Fruit fly (Drosophila melanogaster): Measurements from ENCODE around the gene CG14095.
A peak's percentile ranks its signal among the peaks of the same experiment; 100 is the strongest.
"Not testable (repeated sequence)": the region's sequence is repeated elsewhere in the genome, so short reads cannot be mapped to it uniquely, and the experiment has no call there.

The CG14095 gene

dm6 chr3L:19475478-19475877 is 10.9 kb upstream of the CG14095 start, which contains the start of the genes CG18294 and CG32213:
TSS of gene CG18294 (minus strand) at chr3L:19475578.
TSS of gene CG32213 (plus strand) at chr3L:19475839.
- TF ChIP-seq CG16779 (tag; optimal IDR thresholded peaks at IDR 0.05); CG6163 (GFP tag; IDR thresholded peaks at IDR 0.05); fkh (GFP tag; optimal IDR thresholded peaks at IDR 0.05): not testable (repeated sequence)

DNA sequence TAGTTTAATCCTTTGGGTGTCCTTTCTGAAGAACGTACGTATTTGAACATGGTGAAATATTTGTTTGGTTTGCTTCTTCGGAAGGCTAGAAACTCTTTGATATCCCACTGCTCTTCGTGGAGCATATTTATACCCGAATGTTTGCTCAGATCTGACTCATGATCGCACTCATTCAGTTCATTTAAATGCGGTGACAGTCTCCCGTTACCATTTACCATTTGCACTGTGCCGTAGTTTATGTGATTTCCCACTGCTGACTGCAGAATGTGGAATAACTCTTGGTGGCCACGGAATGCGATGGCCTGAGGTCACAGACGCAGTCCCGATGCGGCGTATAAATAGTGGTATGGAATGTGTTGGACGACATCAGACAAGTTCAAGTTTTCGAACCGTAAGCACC is 7.6 kb upstream of the CG14095 start, which contains the start of the genes 825-Oak and CG12519:
Gene 825-Oak (minus strand): TSS at position 101 of the 400 bp plus-strand sequence.
Gene CG12519 (plus strand): TSS at position 364 of the 400 bp plus-strand sequence.
- not testable (repeated sequence) for TF ChIP-seq cyc (GFP tag; optimal IDR thresholded peaks at IDR 0.05); Hr38 (GFP tag; optimal IDR thresholded peaks at IDR 0.05); svp (GFP tag)

dm6 chr3L:19466979-19467378 is 2.4 kb upstream of the CG14095 start, which contains the start of the genes CG14096 and CG32214:
TSS of gene CG14096 (minus strand) at chr3L:19467079.
TSS of gene CG32214 (plus strand) at chr3L:19467346.
- TF ChIP-seq fd59A, spab, Met (GFP tag; optimal IDR thresholded peaks at IDR 0.05): not testable (repeated sequence)

dm6 chr3L:19446394-19447349 is 17.9 kb downstream of the CG14095 start, which contains the start of the genes CG33062 and Chd3:
TSS of gene CG33062 (minus strand) at chr3L:19446444.
TSS of gene Chd3 (plus strand) at chr3L:19447173.
- no peak for TF ChIP-seq dac (GFP tag; optimal IDR thresholded peaks at IDR 0.05)
- TF ChIP-seq Hr39 (GFP tag; optimal IDR thresholded peaks at IDR 0.05), result peak; percentile 20
- no peak for TF ChIP-seq esn (GFP tag; optimal IDR thresholded peaks at IDR 0.05)
- peak; percentile 6 for TF ChIP-seq acj6 (GFP tag; optimal IDR thresholded peaks at IDR 0.05)
- TF ChIP-seq svp (GFP tag), result peak; percentile 42
- no peak for TF ChIP-seq CG31627 (GFP tag; optimal IDR thresholded peaks at IDR 0.05)
- peak; percentile 44 for TF ChIP-seq CG32006 (GFP tag; optimal IDR thresholded peaks at IDR 0.05)
- TF ChIP-seq topi (GFP tag; optimal IDR thresholded peaks at IDR 0.05), result no peak
- peak; percentile 37 for TF ChIP-seq CG10631 (GFP tag; optimal IDR thresholded peaks at IDR 0.05)
- TF ChIP-seq Hr38 (GFP tag; optimal IDR thresholded peaks at IDR 0.05), result no peak
- TF ChIP-seq fkh (GFP tag; optimal IDR thresholded peaks at IDR 0.05), result peak; percentile 45
- TF ChIP-seq Eip78C (GFP tag), result peak; percentile 37
- no peak for TF ChIP-seq dsx (GFP tag; optimal IDR thresholded peaks at IDR 0.05; ENCODE audit: poor library complexity, severe bottlenecking)
- peak; percentile 10 for TF ChIP-seq OdsH (GFP tag; optimal IDR thresholded peaks at IDR 0.05)
- 0 out of 3 replicates have a peak, but pooled peaks have one; percentile 9 for TF ChIP-seq CG6163 (GFP tag; IDR thresholded peaks at IDR 0.05)
- TF ChIP-seq spab (GFP tag; optimal IDR thresholded peaks at IDR 0.05), result no peak
- TF ChIP-seq Sox15 (GFP tag; optimal IDR thresholded peaks at IDR 0.05), result peak; percentile 8
- TF ChIP-seq CG10669 (GFP tag; optimal IDR thresholded peaks at IDR 0.05), result no peak
- no peak for TF ChIP-seq CG11902 (GFP tag; optimal IDR thresholded peaks at IDR 0.05)

DNA sequence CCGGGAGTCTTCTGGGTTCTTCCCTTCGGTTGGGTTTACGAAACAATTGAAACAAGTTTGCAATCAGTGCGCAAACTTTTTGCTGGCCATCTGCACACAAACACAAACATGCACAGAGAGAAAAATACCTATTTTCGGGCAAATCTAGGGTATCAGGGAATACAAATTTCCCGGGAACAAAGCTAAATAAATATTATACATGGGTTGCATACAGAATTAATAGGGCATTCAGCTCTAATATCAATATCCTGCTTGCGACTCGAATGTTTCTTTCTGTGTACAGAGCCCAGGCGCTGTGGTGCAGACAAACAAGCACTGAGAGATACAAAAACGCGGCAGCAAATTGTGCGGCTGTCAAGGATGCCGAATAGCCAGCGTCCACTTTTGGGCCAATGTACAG is 20.5 kb downstream of the CG14095 start:
- TF ChIP-seq ss (GFP tag; optimal IDR thresholded peaks at IDR 0.05) (no peak), CG15336 (GFP tag; IDR thresholded peaks at IDR 0.05) (no peak), CG31627 (GFP tag; optimal IDR thresholded peaks at IDR 0.05) (peak; percentile 46), CG10631 (GFP tag; optimal IDR thresholded peaks at IDR 0.05) (no peak), Eip93F (GFP tag; optimal IDR thresholded peaks at IDR 0.05) (no peak), lz (GFP tag; optimal IDR thresholded peaks at IDR 0.05) (peak; percentile 32), esn (GFP tag; optimal IDR thresholded peaks at IDR 0.05) (no peak), CG9139 (GFP tag; optimal IDR thresholded peaks at IDR 0.05) (no peak), Hr39 (GFP tag; optimal IDR thresholded peaks at IDR 0.05) (peak; percentile 48), Smox (GFP tag; optimal IDR thresholded peaks at IDR 0.05) (no peak), fkh (GFP tag; optimal IDR thresholded peaks at IDR 0.05) (no peak), CG11902 (GFP tag; optimal IDR thresholded peaks at IDR 0.05) (no peak), CG3919 (GFP tag; optimal IDR thresholded peaks at IDR 0.05) (peak; percentile 34), Ets21C (GFP tag; optimal IDR thresholded peaks at IDR 0.05) (peak; percentile 2), CG4318 (GFP tag; optimal IDR thresholded peaks at IDR 0.05) (no peak), Lpt (GFP tag; optimal IDR thresholded peaks at IDR 0.05) (no peak), CG6163 (GFP tag; IDR thresholded peaks at IDR 0.05) (0 out of 3 replicates have a peak, but pooled peaks have one; percentile 28), eg (GFP tag; IDR thresholded peaks at IDR 0.05) (0 out of 3 replicates have a peak, but pooled peaks have one; percentile 27), Sox15 (GFP tag; optimal IDR thresholded peaks at IDR 0.05) (peak; percentile 15), CG7368 (GFP tag; optimal IDR thresholded peaks at IDR 0.05) (no peak), Ets96B (tag; optimal IDR thresholded peaks at IDR 0.05) (peak; percentile 7), CG6792 (GFP tag; optimal IDR thresholded peaks at IDR 0.05) (no peak), CG1621 (tag; optimal IDR thresholded peaks at IDR 0.05) (peak; percentile 13), svp (GFP tag) (peak; percentile 59), Sox102F (GFP tag; optimal IDR thresholded peaks at IDR 0.05) (peak; percentile 4)
